Worm (Caenorhabditis elegans) whole organism, late embryonic: ENCODE measurements around the gene C52A10.3.

ENCODE experiments used
- T23F11.4 ChIP-seq: fragments of 200-800 bp; sonication (Bioruptor generic); optimal IDR thresholded peaks from 2 replicates; lab custom pipeline; 2018; ENCODE audit warnings: mild to moderate bottlenecking, missing genetic modification characterization, missing compliant biosample characterization
- ahr-1 ChIP-seq: sonication (generic microtip); optimal IDR thresholded peaks from 2 replicates; lab custom pipeline; 2016; ENCODE audit warnings: missing genetic modification characterization, missing compliant biosample characterization
- ceh-19 ChIP-seq: fragments of 200-800 bp; sonication (Bioruptor generic); optimal IDR thresholded peaks from 2 replicates; lab custom pipeline; 2018; ENCODE audit warnings: mild to moderate bottlenecking, missing genetic modification characterization, missing compliant biosample characterization
- eyg-1 ChIP-seq: sonication (generic microtip); optimal IDR thresholded peaks from 2 replicates; lab custom pipeline; 2016; ENCODE audit warnings: missing genotype, missing genetic modification characterization, missing compliant biosample characterization
- gmeb-2 ChIP-seq: sonication (generic microtip); optimal IDR thresholded peaks from 2 replicates; lab custom pipeline; 2016; ENCODE audit warnings: missing genetic modification characterization, inconsistent platforms, missing compliant biosample characterization
- pha-4 ChIP-seq: fragments of 150-350 bp; optimal IDR thresholded peaks from 2 replicates; lab custom pipeline; 2018; ENCODE audit warnings: missing biosample characterization, missing genetic modification reagents, missing genetic modification characterization
- rnt-1 ChIP-seq: sonication (generic microtip); optimal IDR thresholded peaks from 2 replicates; lab custom pipeline; 2016; ENCODE audit warnings: missing genetic modification characterization, missing compliant biosample characterization
- syd-9 ChIP-seq: sonication (generic microtip); optimal IDR thresholded peaks from 2 replicates; lab custom pipeline; 2016; ENCODE audit warnings: mild to moderate bottlenecking, missing genetic modification characterization, moderate library complexity, missing compliant biosample characterization
- ttx-3 ChIP-seq: sonication (generic microtip); optimal IDR thresholded peaks from 2 replicates; lab custom pipeline; 2016; ENCODE audit warnings: missing genetic modification reagents, missing genetic modification characterization, missing compliant biosample characterization

C52A10.3 gene

DNA sequence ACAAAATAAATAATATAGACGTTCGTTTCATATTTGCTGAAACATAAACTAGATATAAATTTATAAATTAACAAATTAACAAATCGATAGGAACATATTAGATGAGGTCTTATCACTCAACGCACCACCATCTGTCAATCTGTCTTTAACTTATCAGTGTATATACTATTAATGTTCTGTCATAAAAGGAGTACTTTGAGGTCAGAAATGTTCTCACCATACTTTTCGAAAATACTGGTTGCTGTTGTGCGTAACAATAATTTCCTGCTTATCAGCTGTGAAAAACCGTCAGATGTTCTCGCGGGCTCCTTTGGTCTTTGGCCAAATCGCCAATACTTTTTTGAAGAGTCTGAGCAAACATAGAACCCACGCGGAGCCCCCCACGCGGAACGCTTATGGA is 46.8 kb downstream of the C52A10.3 start, which contains the start of gene C03A7.13:
C03A7.13 (minus strand) TSS at position 43 of the 400 bp plus-strand sequence.
- no peak for TF ChIP-seq eyg-1
- no peak for TF ChIP-seq ttx-3
- no peak for TF ChIP-seq ceh-19
- TF ChIP-seq T23F11.4 (GFP tag; lab: Kevin White, UChicago), result no peak
- TF ChIP-seq pha-4 (tag; lab: Kevin White, UChicago), result no peak
- TF ChIP-seq ahr-1 (tag; lab: Kevin White, UChicago), result no peak
- TF ChIP-seq gmeb-2, result no peak
- no peak for TF ChIP-seq rnt-1 (tag; lab: Kevin White, UChicago)
- TF ChIP-seq syd-9, result no peak
